Worm (Caenorhabditis elegans) whole organism, late embryonic: ENCODE results near the gene srv-24.

Experiments
- ama-1 ChIP-seq: fragments of 150-350 bp; optimal IDR thresholded peaks from 2 replicates; lab custom pipeline; 2014
- fkh-10 ChIP-seq: fragments of 150-350 bp; optimal IDR thresholded peaks from 2 replicates; lab custom pipeline; 2014; ENCODE audit warnings: missing biosample characterization, missing genetic modification reagents, missing genetic modification characterization
- syd-9 ChIP-seq: sonication (generic microtip); optimal IDR thresholded peaks from 2 replicates; lab custom pipeline; 2016; ENCODE audit warnings: mild to moderate bottlenecking, missing genetic modification characterization, moderate library complexity, missing compliant biosample characterization

- TF ChIP-seq syd-9 = no peak
- no peak for TF ChIP-seq fkh-10 (GFP tag; lab: Kevin White, UChicago)
- TF ChIP-seq ama-1 = peak; percentile 34
These were observed 3.4 kb upstream of the srv-24 start, which contains the start of gene hil-2 for ce11 chrIV:6294081-6294480.
